Fruit fly (Drosophila melanogaster) whole organism: Measurements from ENCODE around the gene CG4704.

ENCODE experiments used
- CG8478 ChIP-seq: fragments of >200 bp; optimal IDR thresholded peaks from 2 replicates; lab custom pipeline; 2018; ENCODE audit warnings: inconsistent platforms
- psq ChIP-seq: fragments of >200 bp; optimal IDR thresholded peaks from 2 replicates; lab custom pipeline; 2017

dm6 chr3R:22889302-22889701 is 43.2 kb upstream of the CG4704 start:
- TF ChIP-seq CG8478 (lab: Kevin White, UChicago): no peak
- no peak for TF ChIP-seq psq (lab: Kevin White, UChicago)
